Fruit fly (Drosophila melanogaster) Kc167 (cell line): ENCODE data around the gene CG4558.

Source experiments
- Myc ChIP-seq: fragments of >200 bp; optimal IDR thresholded peaks from 2 replicates; lab custom pipeline; 2017; ENCODE audit warnings: missing external identifiers
- Sin3A ChIP-seq: fragments of >200 bp; optimal IDR thresholded peaks from 2 replicates; lab custom pipeline; 2018; ENCODE audit warnings: missing external identifiers
- h ChIP-seq: fragments of >200 bp; optimal IDR thresholded peaks from 3 replicates; lab custom pipeline; 2018; ENCODE audit warnings: missing external identifiers
- insv ChIP-seq: fragments of >200 bp; optimal IDR thresholded peaks from 3 replicates; lab custom pipeline; 2018; ENCODE audit warnings: missing external identifiers
- psq ChIP-seq: fragments of >200 bp; optimal IDR thresholded peaks from 2 replicates; lab custom pipeline; 2017; ENCODE audit warnings: missing external identifiers
- ttk ChIP-seq: sonication (Bioruptor generic); optimal IDR thresholded peaks from 2 replicates; lab custom pipeline; 2017; ENCODE audit warnings: missing external identifiers

CG4558 gene

dm6 chrX:6868629-6869579 is 19.3 kb downstream of the CG4558 start:
- TF ChIP-seq ttk (lab: Kevin White, UChicago) (peak; percentile 95), psq (no peak), h (lab: Kevin White, UChicago) (no peak), Myc (lab: Kevin White, UChicago) (no peak)

- peak; percentile 100 for TF ChIP-seq ttk (lab: Kevin White, UChicago)
- TF ChIP-seq Sin3A (lab: Kevin White, UChicago): no peak
Measured at dm6 chrX:6869770-6870404, 20.3 kb downstream of the CG4558 start.

DNA sequence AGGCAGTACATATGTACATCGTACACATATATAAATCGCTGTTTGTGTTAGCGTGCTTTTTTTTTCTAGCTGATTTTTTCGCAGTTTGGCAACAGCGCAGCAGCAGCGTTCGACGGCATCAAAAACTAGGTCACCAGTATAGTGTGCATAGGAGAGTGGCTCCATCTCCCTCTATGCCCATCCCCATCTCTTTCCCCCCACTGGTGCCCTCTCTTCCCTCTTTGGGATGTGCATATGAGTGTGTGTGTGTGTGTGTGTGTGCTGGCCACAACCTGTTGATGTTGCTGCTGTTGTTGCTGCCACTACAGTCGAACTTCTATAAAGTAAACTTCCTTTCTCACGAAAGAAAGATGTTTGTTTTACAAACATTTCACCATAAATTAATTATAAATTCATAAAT is 22.2 kb downstream of the CG4558 start:
- TF ChIP-seq ttk (lab: Kevin White, UChicago): no peak
- no peak for TF ChIP-seq Myc (lab: Kevin White, UChicago)
- no peak for TF ChIP-seq Sin3A (lab: Kevin White, UChicago)
- TF ChIP-seq h (lab: Kevin White, UChicago): no peak
- TF ChIP-seq psq: no peak
- no peak for TF ChIP-seq insv (lab: Kevin White, UChicago)

- TF ChIP-seq insv (lab: Kevin White, UChicago): no peak
- TF ChIP-seq Sin3A (lab: Kevin White, UChicago): no peak
- no peak for TF ChIP-seq Myc (lab: Kevin White, UChicago)
- no peak for TF ChIP-seq ttk (lab: Kevin White, UChicago)
- no peak for TF ChIP-seq h (lab: Kevin White, UChicago)
Measured at dm6 chrX:6874918-6875454, 25.4 kb downstream of the CG4558 start.

DNA sequence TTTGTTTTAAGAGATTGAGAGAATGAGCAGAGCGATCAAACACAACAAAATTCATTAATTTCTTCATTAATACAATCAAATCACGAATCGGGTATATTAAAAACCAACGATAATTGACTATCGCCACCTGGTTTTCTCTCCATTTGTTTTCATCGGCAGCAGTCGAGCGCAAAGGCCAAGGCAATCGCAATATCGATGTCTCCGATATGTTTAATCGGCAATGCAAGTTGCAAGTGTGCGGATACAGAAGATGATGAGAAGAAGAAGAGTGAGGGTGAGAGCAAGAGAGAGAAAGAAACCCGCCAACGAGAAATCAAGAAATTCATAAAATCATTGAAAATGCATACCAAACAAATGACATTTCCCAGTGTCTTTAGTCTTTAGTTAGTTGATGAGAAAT is 26.2 kb downstream of the CG4558 start:
- TF ChIP-seq ttk (lab: Kevin White, UChicago) (no peak), Myc (lab: Kevin White, UChicago) (no peak), h (lab: Kevin White, UChicago) (no peak), Sin3A (lab: Kevin White, UChicago) (no peak), psq (no peak), insv (lab: Kevin White, UChicago) (no peak)

dm6 chrX:6876343-6876742 is 26.8 kb downstream of the CG4558 start:
- TF ChIP-seq Myc (lab: Kevin White, UChicago): no peak
- no peak for TF ChIP-seq insv (lab: Kevin White, UChicago)
- TF ChIP-seq h (lab: Kevin White, UChicago): no peak
- no peak for TF ChIP-seq psq

dm6 chrX:6898147-6898546 is 48.6 kb downstream of the CG4558 start:
- TF ChIP-seq ttk (lab: Kevin White, UChicago): no peak
- no peak for TF ChIP-seq Sin3A (lab: Kevin White, UChicago)
- no peak for TF ChIP-seq Myc (lab: Kevin White, UChicago)
- no peak for TF ChIP-seq psq
- no peak for TF ChIP-seq h (lab: Kevin White, UChicago)
- TF ChIP-seq insv (lab: Kevin White, UChicago): no peak
